Fruit fly (Drosophila melanogaster) Kc167 (cell line): ENCODE measurements around the gene Lamtor3.

Source experiments
- Myc ChIP-seq: fragments of >200 bp; optimal IDR thresholded peaks from 2 replicates; lab custom pipeline; 2017; ENCODE audit warnings: missing external identifiers
- psq ChIP-seq: fragments of >200 bp; optimal IDR thresholded peaks from 2 replicates; lab custom pipeline; 2017; ENCODE audit warnings: missing external identifiers

DNA sequence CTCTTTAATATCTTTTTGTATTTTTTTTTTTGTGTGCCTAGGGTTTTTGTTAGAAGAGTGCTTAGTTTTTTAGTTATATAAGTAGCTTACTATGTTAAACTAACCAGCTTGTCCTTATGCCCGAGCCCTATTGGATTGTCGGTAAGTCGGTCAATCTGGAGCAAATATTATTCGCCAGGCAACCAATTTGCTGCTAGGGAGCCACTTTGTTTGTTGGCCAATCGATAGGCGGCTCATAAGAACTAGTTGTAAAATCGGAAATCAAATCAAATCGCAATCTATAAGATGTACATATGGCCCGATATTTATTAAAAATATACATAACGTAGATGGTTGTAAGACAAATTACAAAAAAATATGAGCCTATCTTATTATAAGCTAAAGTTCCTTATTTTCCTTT is 48.0 kb downstream of the Lamtor3 start, which contains the start of gene CG15144:
- TF ChIP-seq Myc (lab: Kevin White, UChicago): no peak
- TF ChIP-seq psq (lab: Kevin White, UChicago): no peak
